Worm (Caenorhabditis elegans): Measurements from ENCODE around the gene lit-1.

The lit-1 gene

ce11 chrIII:13656680-13657079, 45.1 kb upstream of the lit-1 start:
- TF ChIP-seq efl-1 (optimal IDR thresholded peaks at IDR 0.05) (no peak), efl-1 (GFP tag; optimal IDR thresholded peaks at IDR 0.05 in 1 of 2) (peak in 1 of 2 experiments; percentile 43), alr-1 (tag; optimal IDR thresholded peaks at IDR 0.05; ENCODE audit: borderline replicate concordance) (no peak), dpl-1 (GFP tag; optimal IDR thresholded peaks at IDR 0.05) (no peak), xbp-1 (tag; optimal IDR thresholded peaks at IDR 0.05) (no peak), pag-3 (tag; optimal IDR thresholded peaks at IDR 0.05; ENCODE audit: borderline replicate concordance, insufficient read depth) (no peak), dsc-1 (tag; optimal IDR thresholded peaks at IDR 0.05) (no peak)

DNA sequence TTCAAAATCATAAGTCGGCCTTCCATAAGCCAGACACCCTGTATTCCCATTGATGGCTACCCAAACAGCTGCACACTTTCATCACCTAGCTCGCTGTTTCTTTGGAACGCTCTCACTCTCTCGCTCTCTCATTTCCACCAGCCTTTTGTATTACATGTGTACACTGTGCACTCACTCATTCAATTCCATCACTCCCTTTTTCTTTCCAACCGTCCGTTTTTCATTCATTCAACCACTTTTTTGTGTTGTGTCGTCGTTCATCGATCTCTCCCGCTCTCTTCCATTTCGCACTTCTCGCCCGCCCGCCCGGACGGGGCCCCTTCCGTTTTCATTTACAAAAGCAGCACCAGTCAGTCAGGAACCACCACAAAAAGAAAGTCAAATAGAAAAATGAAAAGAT, 43.8 kb upstream of the lit-1 start:
- TF ChIP-seq lin-14 (GFP tag; optimal IDR thresholded peaks at IDR 0.05) (peak; percentile 52), mab-9 (GFP tag; IDR thresholded peaks at IDR 0.05) (no peak)

DNA sequence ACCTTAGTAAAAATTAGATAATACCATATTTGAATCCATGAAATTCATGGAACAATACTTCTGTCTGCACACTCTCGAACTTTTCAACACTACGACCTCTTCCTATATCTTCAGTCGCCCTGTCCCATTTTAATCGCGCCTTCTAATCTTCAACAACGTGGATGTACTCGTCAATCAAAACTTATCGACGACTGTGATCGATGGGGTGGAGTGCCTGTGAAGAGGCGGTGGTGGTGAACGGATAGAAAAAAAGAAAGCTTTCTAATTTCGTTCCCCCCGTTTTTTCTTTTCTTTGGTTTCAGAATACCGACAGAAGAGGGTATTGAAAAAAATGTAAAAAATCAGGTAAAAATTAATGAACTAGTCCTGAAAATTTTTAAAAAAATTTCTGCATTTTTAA, 42.8 kb upstream of the lit-1 start:
- TF ChIP-seq ceh-8 (GFP tag; optimal IDR thresholded peaks at IDR 0.05) = no peak
- TF ChIP-seq lin-13 (GFP tag; optimal IDR thresholded peaks at IDR 0.05) = no peak
- no peak for TF ChIP-seq nhr-11 (tag; optimal IDR thresholded peaks at IDR 0.05)
- TF ChIP-seq irx-1 (tag; optimal IDR thresholded peaks at IDR 0.05) = no peak
- TF ChIP-seq lin-39 (tag; optimal IDR thresholded peaks at IDR 0.05) = no peak
- no peak for TF ChIP-seq elt-2 (tag; optimal IDR thresholded peaks at IDR 0.05)
- no peak for TF ChIP-seq egl-13 (tag; optimal IDR thresholded peaks at IDR 0.05)
- TF ChIP-seq lin-14 (GFP tag; optimal IDR thresholded peaks at IDR 0.05) = peak; percentile 35
- no peak for TF ChIP-seq hpl-2 (GFP tag; optimal IDR thresholded peaks at IDR 0.05)
- peak; percentile 78 for TF ChIP-seq blmp-1 (tag; optimal IDR thresholded peaks at IDR 0.05)

DNA sequence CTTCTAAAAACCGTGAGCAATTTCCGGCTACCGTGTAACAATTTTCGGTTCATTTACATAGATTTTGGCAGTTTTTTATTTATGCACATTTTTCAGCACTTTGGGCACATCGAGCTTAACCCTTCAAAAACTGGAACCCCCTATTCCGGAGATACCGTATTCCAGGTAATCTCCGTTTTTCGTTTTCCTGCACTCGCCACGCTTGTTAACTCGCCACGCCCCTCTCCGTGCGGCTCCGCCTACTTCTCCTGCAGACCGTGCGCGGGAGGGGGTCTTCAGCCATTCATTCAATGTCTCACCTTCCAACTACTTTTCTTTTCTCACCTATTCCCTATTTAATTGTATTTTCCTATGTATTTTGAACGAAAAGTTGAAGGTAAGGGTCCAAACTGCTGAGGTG, 41.7 kb upstream of the lit-1 start:
- TF ChIP-seq unc-30 (tag; optimal IDR thresholded peaks at IDR 0.05) (no peak), efl-1 (optimal IDR thresholded peaks at IDR 0.05) (no peak), efl-1 (GFP tag; optimal IDR thresholded peaks at IDR 0.05 in 1 of 2) (peak in 1 of 2 experiments; percentile 85), blmp-1 (tag; optimal IDR thresholded peaks at IDR 0.05) (peak; percentile 27)

- TF ChIP-seq efl-3 (GFP tag; optimal IDR thresholded peaks at IDR 0.05) (no peak), pag-3 (tag; optimal IDR thresholded peaks at IDR 0.05; ENCODE audit: borderline replicate concordance, insufficient read depth) (no peak), lsy-2 (tag; optimal IDR thresholded peaks at IDR 0.05) (peak in 1 of 2 experiments; percentile 25), lin-35 (GFP tag; optimal IDR thresholded peaks at IDR 0.05) (no peak), lin-39 (tag; optimal IDR thresholded peaks at IDR 0.05) (no peak), ets-5 (GFP tag; IDR thresholded peaks at IDR 0.05) (no peak)
Measured at ce11 chrIII:13666406-13666805, 35.4 kb upstream of the lit-1 start.

DNA sequence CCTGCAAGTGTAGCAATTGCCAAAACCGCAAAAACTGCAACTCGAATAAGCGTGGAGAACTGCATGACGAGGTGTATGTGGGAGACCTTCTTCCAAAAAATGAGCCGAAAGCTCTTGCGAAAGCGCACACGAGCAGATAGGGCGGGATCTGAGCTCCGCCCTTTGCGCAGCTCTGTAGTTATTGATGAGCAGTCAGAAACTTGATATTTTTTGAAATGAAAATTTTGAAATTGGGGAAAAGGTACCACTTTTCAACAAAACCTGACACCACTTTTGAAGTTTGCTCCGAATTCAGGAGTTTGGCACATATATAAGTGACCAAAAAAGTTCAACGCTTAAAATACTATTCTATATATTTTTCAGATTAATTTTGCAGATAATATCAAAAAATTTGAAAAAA, 34.1 kb upstream of the lit-1 start, which contains the start of gene flp-15:
Gene flp-15, minus strand, starts transcription at position 101 of the 400 bp plus-strand sequence.
- TF ChIP-seq efl-1 (optimal IDR thresholded peaks at IDR 0.05) (no peak), efl-1 (GFP tag; optimal IDR thresholded peaks at IDR 0.05 in 1 of 2) (peak in 1 of 2 experiments; percentile 37), nhr-90 (tag; optimal IDR thresholded peaks at IDR 0.05; ENCODE audit: poor library complexity) (no peak), ceh-63 (GFP tag; optimal IDR thresholded peaks at IDR 0.05) (no peak)

ce11 chrIII:13669519-13669918, 32.3 kb upstream of the lit-1 start:
- TF ChIP-seq ceh-88 (GFP tag; IDR thresholded peaks at IDR 0.05) (no peak), mab-9 (GFP tag; IDR thresholded peaks at IDR 0.05) (no peak), efl-1 (optimal IDR thresholded peaks at IDR 0.05) (no peak), efl-1 (GFP tag; optimal IDR thresholded peaks at IDR 0.05 in 1 of 2) (peak in 1 of 2 experiments; percentile 15)

Measured in whole organism, L1 larva.